Fruit fly (Drosophila melanogaster): ENCODE measurements around the gene CG11970.

CG11970 gene

dm6 chr3R:9011708-9012107 is 27.2 kb downstream of the CG11970 start:
- TF ChIP-seq CG8478 (optimal IDR thresholded peaks at IDR 0.05) (no peak), CTCF (optimal IDR thresholded peaks at IDR 0.05) (no peak)

DNA sequence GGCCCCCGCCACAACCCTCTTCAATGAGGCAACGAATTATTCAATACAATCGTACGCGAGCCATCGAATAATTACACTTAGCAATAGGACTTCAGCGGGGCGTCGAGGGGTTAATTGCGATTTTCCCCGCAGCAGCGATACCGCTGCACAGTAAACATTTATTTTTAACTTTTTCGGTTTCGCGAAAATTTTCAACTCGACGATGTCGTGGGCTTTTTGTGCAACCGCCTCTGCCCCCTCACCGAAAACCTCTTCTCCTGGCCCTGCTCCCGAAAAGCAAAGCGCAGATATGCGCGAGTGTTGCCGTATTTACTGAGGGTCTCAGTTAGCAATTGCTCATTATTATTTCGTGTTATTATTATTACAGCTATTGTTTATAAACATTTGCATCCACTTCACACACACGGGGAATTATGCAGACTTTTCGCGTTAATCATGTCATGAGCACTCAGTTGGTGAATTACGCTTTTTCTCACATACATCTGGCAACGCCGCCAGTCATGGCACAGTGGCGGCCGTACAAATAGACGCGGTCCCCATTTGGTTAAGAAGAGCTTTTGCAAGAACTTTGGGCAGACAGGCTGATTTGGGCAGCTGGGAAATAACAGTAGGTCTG is 29.4 kb downstream of the CG11970 start:
- TF ChIP-seq CTCF (optimal IDR thresholded peaks at IDR 0.05): no peak
- no peak for TF ChIP-seq CG8478 (optimal IDR thresholded peaks at IDR 0.05)

DNA sequence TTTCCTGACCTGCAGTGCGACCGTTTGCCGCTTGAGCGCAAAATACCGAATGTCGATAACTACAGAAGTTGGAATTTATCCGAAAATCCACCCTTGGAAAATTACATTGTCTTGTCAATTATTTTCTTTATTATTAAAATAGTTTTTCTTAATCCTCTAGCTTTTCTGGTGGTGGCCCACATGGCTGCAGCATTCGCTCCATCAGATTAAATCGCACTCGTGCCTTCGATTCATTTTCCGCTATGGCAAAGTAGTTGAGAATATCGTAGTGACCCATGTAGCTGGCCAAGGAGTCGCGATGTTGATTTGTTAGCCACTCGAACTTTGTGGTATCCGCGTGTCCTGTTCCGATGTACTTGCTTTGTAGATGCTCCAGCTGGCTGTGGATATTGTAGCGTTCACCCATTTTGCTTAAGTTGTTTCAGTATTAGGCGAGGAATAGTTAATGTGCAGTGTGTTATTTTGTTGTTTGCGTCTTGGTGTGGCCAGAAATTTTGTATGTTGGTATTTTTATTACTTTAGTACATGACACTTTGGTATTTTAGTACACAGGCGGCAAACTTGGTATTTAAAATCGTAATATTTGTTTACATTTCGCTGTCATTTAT is 30.4 kb downstream of the CG11970 start, which contains the start of the genes Kcmf1, Sf3b5 and CG11986:
Gene Kcmf1 (minus strand): TSS at position 51 of the 608 bp plus-strand sequence.
Gene Sf3b5 (minus strand): TSS at position 483 of the 608 bp plus-strand sequence.
Gene CG11986 (plus strand): TSS at position 588 of the 608 bp plus-strand sequence.
- no peak for TF ChIP-seq CTCF (optimal IDR thresholded peaks at IDR 0.05)
- TF ChIP-seq CG8478 (optimal IDR thresholded peaks at IDR 0.05): no peak

- TF ChIP-seq CTCF (optimal IDR thresholded peaks at IDR 0.05) (no peak), CG8478 (optimal IDR thresholded peaks at IDR 0.05) (no peak)
These were observed 32.4 kb downstream of the CG11970 start for dm6 chr3R:9016869-9017268.

DNA sequence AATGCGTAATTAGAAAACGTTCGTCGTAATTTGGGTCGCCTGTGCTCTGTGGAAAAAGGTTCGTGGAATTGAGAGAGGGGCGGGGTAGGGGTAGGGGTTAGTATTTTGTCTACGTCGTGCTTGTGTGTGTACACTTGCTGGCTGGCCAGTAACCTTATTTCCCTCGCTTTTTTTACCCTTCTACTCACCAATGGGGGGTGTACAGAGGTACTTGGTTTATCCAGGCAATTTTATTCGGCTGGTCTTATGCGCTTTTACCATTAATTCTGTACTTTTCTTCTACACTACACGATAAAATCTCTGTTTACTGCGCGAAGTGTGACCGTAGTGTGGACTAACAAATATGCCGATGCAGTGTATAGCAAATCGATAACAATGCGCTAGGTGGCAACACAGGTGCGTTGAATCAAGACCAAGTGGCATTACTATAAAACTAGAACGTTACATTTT is 35.2 kb downstream of the CG11970 start, which contains the start of gene tgo:
Gene tgo (minus strand): TSS at position 334 of the 450 bp plus-strand sequence.
- TF ChIP-seq CG8478 (optimal IDR thresholded peaks at IDR 0.05) (no peak), CTCF (optimal IDR thresholded peaks at IDR 0.05) (peak; percentile 15 to 47)

dm6 chr3R:9023934-9024333 is 39.4 kb downstream of the CG11970 start:
- no peak for TF ChIP-seq CG8478 (optimal IDR thresholded peaks at IDR 0.05)
- no peak for TF ChIP-seq CTCF (optimal IDR thresholded peaks at IDR 0.05)

- TF ChIP-seq CTCF (optimal IDR thresholded peaks at IDR 0.05) (no peak), CG8478 (optimal IDR thresholded peaks at IDR 0.05) (no peak)
These were observed 40.5 kb downstream of the CG11970 start for dm6 chr3R:9024835-9025510.

- TF ChIP-seq CG8478 (optimal IDR thresholded peaks at IDR 0.05): no peak
- no peak for TF ChIP-seq CTCF (optimal IDR thresholded peaks at IDR 0.05)
These were observed 42.6 kb downstream of the CG11970 start for dm6 chr3R:9027082-9027481.

DNA sequence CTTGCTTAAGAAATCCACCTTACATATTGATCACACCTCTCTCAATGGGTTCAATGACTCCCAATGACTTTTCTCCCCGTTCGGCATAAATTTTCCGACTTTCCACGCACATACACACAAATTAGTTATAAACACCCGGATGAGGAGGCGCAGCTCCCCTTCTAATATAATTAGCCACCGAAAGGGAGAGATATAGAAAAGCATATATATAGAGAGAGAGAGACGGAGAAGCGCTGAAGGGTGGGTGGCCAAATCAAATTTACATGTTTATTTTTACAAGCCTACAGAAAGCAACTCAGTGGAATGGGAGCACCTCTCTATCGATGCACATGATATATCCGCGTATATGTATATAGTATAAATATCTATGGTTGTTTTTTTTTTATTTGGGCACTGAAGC is 44.2 kb downstream of the CG11970 start:
- TF ChIP-seq CG8478 (optimal IDR thresholded peaks at IDR 0.05) (no peak), CTCF (optimal IDR thresholded peaks at IDR 0.05) (no peak)

- TF ChIP-seq CTCF (optimal IDR thresholded peaks at IDR 0.05): no peak
- TF ChIP-seq CG8478 (optimal IDR thresholded peaks at IDR 0.05): no peak
These were observed 44.9 kb downstream of the CG11970 start for dm6 chr3R:9029411-9029810.

DNA sequence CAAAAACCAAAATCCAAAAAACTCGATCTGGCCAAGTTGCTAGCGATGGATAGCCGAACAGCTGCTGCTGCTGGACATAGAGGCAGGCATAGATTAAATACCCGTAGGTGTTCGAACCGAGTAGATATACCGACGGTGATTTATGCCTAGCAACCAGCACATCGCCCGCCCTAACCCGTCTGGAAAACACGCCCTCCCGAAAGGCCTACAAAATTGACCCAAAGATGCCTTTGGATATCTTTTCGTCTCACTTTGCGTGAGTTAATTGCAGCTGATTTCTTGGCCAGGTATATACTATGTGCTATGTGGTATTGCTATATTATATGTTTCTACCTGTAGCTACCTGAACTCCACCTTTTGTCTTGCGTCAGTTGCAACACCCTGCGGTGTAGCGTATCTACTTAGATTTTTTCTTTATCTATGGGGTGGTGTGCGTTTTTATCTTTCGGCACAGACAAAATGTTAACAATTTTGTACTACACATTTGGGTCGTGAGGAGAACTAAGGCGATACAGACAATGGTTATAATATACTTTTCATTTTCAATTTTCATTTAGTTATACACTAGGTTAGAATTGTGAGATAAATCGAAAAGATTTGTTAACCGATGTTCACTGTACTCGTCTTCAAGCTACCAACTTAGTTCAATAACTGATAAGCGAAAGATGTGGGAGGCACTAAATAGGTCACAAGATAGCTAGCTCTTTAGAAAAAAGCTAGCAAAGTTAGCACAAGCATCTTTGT is 45.7 kb downstream of the CG11970 start:
- TF ChIP-seq CG8478 (optimal IDR thresholded peaks at IDR 0.05): no peak
- no peak for TF ChIP-seq CTCF (optimal IDR thresholded peaks at IDR 0.05)

DNA sequence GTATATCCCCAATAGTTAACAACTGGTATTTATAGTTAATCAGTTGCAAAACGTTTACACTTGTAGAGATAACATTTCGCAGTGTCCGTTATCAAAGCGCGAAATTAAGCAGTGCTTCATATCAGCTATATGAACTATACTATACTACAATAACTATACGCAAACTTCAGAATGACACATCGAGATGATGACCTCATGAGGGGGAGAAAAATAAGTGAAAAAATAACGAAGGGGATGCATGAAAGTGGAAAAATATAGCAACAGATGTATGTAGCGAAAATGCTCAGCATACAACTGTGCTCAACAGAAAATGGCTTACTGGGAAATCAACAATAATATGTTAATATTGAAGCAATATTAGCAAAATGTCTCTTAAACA is 46.2 kb downstream of the CG11970 start:
- no peak for TF ChIP-seq CTCF (optimal IDR thresholded peaks at IDR 0.05)
- TF ChIP-seq CG8478 (optimal IDR thresholded peaks at IDR 0.05): no peak

DNA sequence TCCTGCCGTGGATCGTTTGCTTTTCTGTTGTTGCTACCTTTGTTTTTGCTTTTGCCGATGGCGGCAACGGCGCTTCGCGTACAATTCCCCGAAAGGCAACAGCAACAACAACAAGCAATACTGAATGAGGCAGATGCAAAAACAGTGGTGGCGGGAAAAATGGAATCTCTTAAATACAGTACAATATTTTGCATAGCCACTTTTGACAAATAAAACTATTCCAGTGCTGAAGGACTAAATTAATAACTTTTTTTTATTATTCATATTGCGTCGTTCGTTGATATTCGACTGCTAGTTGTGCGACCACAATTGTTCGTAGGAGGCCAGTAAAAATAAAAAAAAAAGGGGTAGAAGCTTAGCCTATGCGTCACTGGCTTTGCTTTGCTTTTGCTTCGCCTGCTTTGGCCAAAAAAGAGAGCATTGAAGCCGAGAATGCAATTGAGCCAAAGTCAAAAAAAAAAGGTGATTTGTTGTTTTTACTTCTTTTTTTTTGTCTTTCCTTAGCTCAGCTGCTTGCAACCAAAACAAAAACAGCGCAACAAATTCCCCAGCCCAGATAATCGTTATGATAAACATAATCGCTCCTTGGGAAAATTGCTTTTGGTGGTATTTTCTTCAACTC is 47.4 kb downstream of the CG11970 start:
- TF ChIP-seq CG8478 (optimal IDR thresholded peaks at IDR 0.05) (no peak), CTCF (optimal IDR thresholded peaks at IDR 0.05) (no peak)

dm6 chr3R:9033619-9034401 is 49.3 kb downstream of the CG11970 start:
- TF ChIP-seq CG8478 (optimal IDR thresholded peaks at IDR 0.05) (no peak), CTCF (optimal IDR thresholded peaks at IDR 0.05) (no peak)
